Fruit fly (Drosophila melanogaster) whole organism, prepupa: ENCODE results near the gene CG14440.

Source experiments
- CG10631 ChIP-seq: fragments of 200-800 bp; sonication (Bioruptor generic); optimal IDR thresholded peaks from 2 replicates; lab custom pipeline; 2016; ENCODE audit warnings: missing biosample characterization, missing genetic modification characterization
- CG10669 ChIP-seq: fragments of 200-800 bp; sonication (Bioruptor generic); optimal IDR thresholded peaks from 3 replicates; lab custom pipeline; 2018; ENCODE audit warnings: missing biosample characterization, mild to moderate bottlenecking, missing genetic modification characterization, moderate library complexity
- CG11294 ChIP-seq: fragments of 200-800 bp; sonication (Bioruptor generic); IDR thresholded peaks from 2 replicates; pipeline ENCODE4 v1.3.6; 2022; ENCODE audit warnings: missing biosample characterization, missing genetic modification characterization
- CG11762 ChIP-seq: fragments of 200-800 bp; sonication (Bioruptor generic); optimal IDR thresholded peaks from 3 replicates; lab custom pipeline; 2016; ENCODE audit warnings: missing biosample characterization, missing genetic modification characterization; ENCODE audit not compliant: insufficient read depth
- CG11902 ChIP-seq: fragments of 200-800 bp; sonication (Bioruptor generic); optimal IDR thresholded peaks from 3 replicates; lab custom pipeline; 2016; ENCODE audit warnings: missing biosample characterization, missing genetic modification characterization
- CG15336 ChIP-seq: fragments of 200-800 bp; sonication (Bioruptor generic); IDR thresholded peaks from 2 replicates; pipeline ENCODE4 v1.3.6; 2022; ENCODE audit warnings: missing biosample characterization, missing genetic modification characterization
- CG1621 ChIP-seq: fragments of 200-800 bp; sonication (Bioruptor generic); optimal IDR thresholded peaks from 3 replicates; lab custom pipeline; 2018; ENCODE audit warnings: missing biosample characterization, mild to moderate bottlenecking, missing genetic modification characterization
- CG3032 ChIP-seq: fragments of 200-800 bp; optimal IDR thresholded peaks from 2 replicates; lab custom pipeline; 2019; ENCODE audit warnings: missing biosample characterization, mild to moderate bottlenecking, missing genetic modification characterization, moderate library complexity
- CG31627 ChIP-seq: fragments of 200-800 bp; sonication (Bioruptor generic); optimal IDR thresholded peaks from 3 replicates; lab custom pipeline; 2016; ENCODE audit warnings: missing biosample characterization, missing genetic modification characterization
- CG32006 ChIP-seq: fragments of 200-800 bp; sonication (Bioruptor generic); optimal IDR thresholded peaks from 3 replicates; lab custom pipeline; 2017; ENCODE audit warnings: missing biosample characterization, mild to moderate bottlenecking, missing genetic modification characterization
- CG3919 ChIP-seq: fragments of 200-800 bp; sonication (Bioruptor generic); optimal IDR thresholded peaks from 3 replicates; lab custom pipeline; 2016; ENCODE audit warnings: missing biosample characterization, missing genetic modification characterization
- CG4318 ChIP-seq: fragments of 200-800 bp; sonication (Bioruptor generic); optimal IDR thresholded peaks from 3 replicates; lab custom pipeline; 2017; ENCODE audit warnings: missing biosample characterization, mild to moderate bottlenecking, missing genetic modification characterization
- CG6276 ChIP-seq: fragments of 200-800 bp; sonication (Bioruptor generic); optimal IDR thresholded peaks from 2 replicates; lab custom pipeline; 2017; ENCODE audit warnings: missing biosample characterization, mild to moderate bottlenecking, missing genetic modification characterization
- CG6792 ChIP-seq: fragments of 200-800 bp; sonication (Bioruptor generic); optimal IDR thresholded peaks from 3 replicates; lab custom pipeline; 2016; ENCODE audit warnings: missing biosample characterization, missing genetic modification characterization
- CG6808 ChIP-seq: fragments of 200-800 bp; sonication (Bioruptor generic); optimal IDR thresholded peaks from 3 replicates; lab custom pipeline; 2017; ENCODE audit warnings: missing biosample characterization, missing genetic modification characterization, mild to moderate bottlenecking, moderate library complexity, missing genetic modification reagents
- CG6854 ChIP-seq: fragments of 200-800 bp; sonication (Bioruptor generic); optimal IDR thresholded peaks from 2 replicates; lab custom pipeline; 2017; ENCODE audit warnings: missing biosample characterization, mild to moderate bottlenecking, missing genetic modification characterization
- CG7368 ChIP-seq: fragments of 200-800 bp; sonication (Bioruptor generic); optimal IDR thresholded peaks from 3 replicates; lab custom pipeline; 2016; ENCODE audit warnings: missing biosample characterization, missing genetic modification characterization
- CG8119 ChIP-seq: fragments of 200-800 bp; sonication (Bioruptor generic); IDR thresholded peaks from 3 replicates; pipeline ENCODE4 v1.3.6; 2022; ENCODE audit warnings: missing biosample characterization, missing genetic modification characterization
- CG8319 ChIP-seq: fragments of 200-800 bp; sonication (Bioruptor generic); optimal IDR thresholded peaks from 3 replicates; lab custom pipeline; 2016; ENCODE audit warnings: missing biosample characterization, missing genetic modification characterization
- CG8632 ChIP-seq: fragments of 200-800 bp; sonication (Bioruptor generic); optimal IDR thresholded peaks from 3 replicates; lab custom pipeline; 2016; ENCODE audit warnings: missing biosample characterization, missing genetic modification characterization
- CG9139 ChIP-seq: fragments of 200-800 bp; sonication (Bioruptor generic); optimal IDR thresholded peaks from 3 replicates; lab custom pipeline; 2017; ENCODE audit warnings: missing biosample characterization, mild to moderate bottlenecking, missing genetic modification characterization
- Eip75B ChIP-seq: fragments of 200-800 bp; sonication (Bioruptor generic); optimal IDR thresholded peaks from 3 replicates; lab custom pipeline; 2016; ENCODE audit warnings: missing biosample characterization, missing genetic modification characterization
- Eip78C ChIP-seq: fragments of 200-800 bp; sonication (Bioruptor generic); peaks from one replicate; lab custom pipeline; 2016; ENCODE audit warnings: missing biosample characterization, missing genetic modification characterization
- Ets21C ChIP-seq: fragments of 200-800 bp; sonication (Bioruptor generic); optimal IDR thresholded peaks from 3 replicates; lab custom pipeline; 2016; ENCODE audit warnings: missing biosample characterization, missing genetic modification characterization
- Ets96B ChIP-seq: fragments of 200-800 bp; optimal IDR thresholded peaks from 2 replicates; lab custom pipeline; 2019; ENCODE audit warnings: missing biosample characterization, mild to moderate bottlenecking, missing genetic modification characterization, moderate library complexity
- Gug ChIP-seq: fragments of 200-800 bp; sonication (Bioruptor generic); IDR thresholded peaks from 2 replicates; pipeline ENCODE4 v1.3.6; 2022; ENCODE audit warnings: missing biosample characterization, missing genetic modification characterization
- Hr38 ChIP-seq: sonication (Bioruptor generic); optimal IDR thresholded peaks from 2 replicates; lab custom pipeline; 2016; ENCODE audit warnings: missing biosample characterization, missing genetic modification characterization
- Hr39 ChIP-seq: fragments of 200-800 bp; sonication (Bioruptor generic); optimal IDR thresholded peaks from 2 replicates; lab custom pipeline; 2016; ENCODE audit warnings: missing biosample characterization, missing genetic modification characterization
- Lpt ChIP-seq: fragments of 200-800 bp; sonication (Bioruptor generic); optimal IDR thresholded peaks from 3 replicates; lab custom pipeline; 2016; ENCODE audit warnings: missing biosample characterization, missing genetic modification characterization
- Sox102F ChIP-seq: fragments of 200-800 bp; sonication (Bioruptor generic); optimal IDR thresholded peaks from 2 replicates; lab custom pipeline; 2016; ENCODE audit warnings: missing biosample characterization, mild to moderate bottlenecking, missing genetic modification characterization
- Sox14 ChIP-seq: fragments of 200-800 bp; sonication (Bioruptor generic); optimal IDR thresholded peaks from 3 replicates; lab custom pipeline; 2016; ENCODE audit warnings: missing biosample characterization, missing genetic modification characterization
- Sox15 ChIP-seq: fragments of 200-800 bp; sonication (Bioruptor generic); optimal IDR thresholded peaks from 3 replicates; lab custom pipeline; 2016; ENCODE audit warnings: missing biosample characterization, missing genetic modification characterization
- acj6 ChIP-seq: fragments of 200-800 bp; sonication (Bioruptor generic); optimal IDR thresholded peaks from 3 replicates; lab custom pipeline; 2016; ENCODE audit warnings: missing biosample characterization, missing genetic modification characterization
- cyc ChIP-seq: fragments of 200-800 bp; sonication (Bioruptor generic); optimal IDR thresholded peaks from 3 replicates; lab custom pipeline; 2016; ENCODE audit warnings: missing biosample characterization, missing genetic modification characterization
- dsx ChIP-seq: fragments of 200-800 bp; optimal IDR thresholded peaks from 3 replicates; lab custom pipeline; 2019; ENCODE audit warnings: missing biosample characterization, mild to moderate bottlenecking, missing genetic modification characterization, moderate library complexity; ENCODE audit not compliant: poor library complexity, severe bottlenecking
- eg ChIP-seq: fragments of 200-800 bp; sonication (Bioruptor generic); IDR thresholded peaks from 3 replicates; pipeline ENCODE4 v1.3.6; 2022; ENCODE audit warnings: missing biosample characterization, missing genetic modification characterization
- esn ChIP-seq: fragments of 200-800 bp; sonication (Bioruptor generic); optimal IDR thresholded peaks from 2 replicates; lab custom pipeline; 2016; ENCODE audit warnings: missing biosample characterization, mild to moderate bottlenecking, missing genetic modification characterization, moderate library complexity
- fd59A ChIP-seq: fragments of 200-800 bp; sonication (Bioruptor generic); optimal IDR thresholded peaks from 2 replicates; lab custom pipeline; 2017; ENCODE audit warnings: missing biosample characterization, mild to moderate bottlenecking, missing genetic modification characterization, missing genetic modification reagents
- fd85E ChIP-seq: fragments of 200-800 bp; sonication (Bioruptor generic); optimal IDR thresholded peaks from 3 replicates; lab custom pipeline; 2016; ENCODE audit warnings: missing biosample characterization, missing genetic modification characterization
- fkh ChIP-seq: fragments of 200-800 bp; sonication (Bioruptor generic); optimal IDR thresholded peaks from 3 replicates; lab custom pipeline; 2017; ENCODE audit warnings: missing biosample characterization, mild to moderate bottlenecking, missing genetic modification characterization, moderate library complexity
- lz ChIP-seq: fragments of 200-800 bp; sonication (Bioruptor generic); optimal IDR thresholded peaks from 3 replicates; lab custom pipeline; 2016; ENCODE audit warnings: missing biosample characterization, missing genetic modification characterization
- pdm3 ChIP-seq: fragments of 200-800 bp; sonication (Bioruptor generic); optimal IDR thresholded peaks from 3 replicates; lab custom pipeline; 2016; ENCODE audit warnings: missing biosample characterization, missing genetic modification characterization
- salr ChIP-seq, 2 experiments: fragments of 200-800 bp; sonication (Bioruptor generic); optimal IDR thresholded peaks; 3 replicates each; lab custom pipeline; 2016 to 2018; ENCODE audit warnings: missing biosample characterization in 2 of 2, missing genetic modification characterization in 2 of 2, mild to moderate bottlenecking in 1 of 2
- spab ChIP-seq: fragments of 200-800 bp; sonication (Bioruptor generic); optimal IDR thresholded peaks from 2 replicates; lab custom pipeline; 2017; ENCODE audit warnings: missing biosample characterization, mild to moderate bottlenecking, missing genetic modification characterization, missing genetic modification reagents
- ss ChIP-seq, 2 experiments: fragments of 200-800 bp; sonication (Bioruptor generic); optimal IDR thresholded peaks; 2 replicates in 1 of 2; 3 replicates in 1 of 2; lab custom pipeline; 2017 to 2018; ENCODE audit warnings: mild to moderate bottlenecking in 2 of 2, missing biosample characterization in 2 of 2, missing genetic modification characterization in 2 of 2, moderate library complexity in 1 of 2
- topi ChIP-seq: fragments of 200-800 bp; sonication (Bioruptor generic); optimal IDR thresholded peaks from 3 replicates; lab custom pipeline; 2016; ENCODE audit warnings: missing biosample characterization, missing genetic modification characterization
- vri ChIP-seq: fragments of 200-800 bp; sonication (Bioruptor generic); optimal IDR thresholded peaks from 3 replicates; lab custom pipeline; 2016; ENCODE audit warnings: missing biosample characterization, mild to moderate bottlenecking, missing genetic modification characterization

Gene CG14440

DNA sequence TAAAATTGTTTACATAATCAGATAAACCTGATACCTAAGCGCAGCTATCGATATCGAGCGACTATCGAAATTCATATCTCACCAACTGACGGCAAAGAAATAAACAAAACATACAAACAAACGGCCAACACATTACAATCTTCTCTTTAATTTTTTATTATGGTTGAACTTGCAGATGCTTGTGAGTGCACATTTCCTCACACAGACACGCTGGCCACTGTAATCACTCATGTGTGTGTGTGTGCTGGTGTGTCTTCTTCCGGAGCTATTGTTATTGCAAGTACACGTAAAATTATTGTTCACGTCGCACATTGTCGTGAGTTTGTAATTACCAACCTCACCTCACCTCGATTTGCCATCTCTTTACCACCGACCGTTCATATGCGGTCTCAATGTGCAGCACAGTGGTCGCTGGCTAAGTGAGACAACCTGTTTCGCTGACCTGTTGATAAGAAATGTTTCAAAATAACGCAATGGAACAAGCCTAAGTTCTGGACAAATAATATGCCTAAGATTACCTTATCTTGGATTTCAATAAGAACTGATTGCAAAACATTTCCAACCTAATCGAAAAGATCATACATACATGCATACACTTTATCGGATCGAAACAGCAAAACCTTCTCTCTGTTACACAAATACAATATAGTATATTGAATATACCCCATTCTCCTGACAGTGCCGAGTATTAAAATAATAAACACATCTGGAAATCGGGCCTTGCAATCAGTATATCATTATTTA lies 6.9 kb upstream of the CG14440 start (continued):
- TF ChIP-seq CG31627 (GFP tag; lab: Kevin White, UChicago) (no peak), eg (GFP tag; lab: Robert Waterston, UW) (0 out of 3 replicates have a peak, but pooled peaks have one; percentile 16), CG8319 (GFP tag; lab: Kevin White, UChicago) (no peak), topi (GFP tag; lab: Kevin White, UChicago) (peak; percentile 32), ss (GFP tag; optimal IDR thresholded peaks at IDR 0.05; lab: Kevin White, UChicago) (peak in 1 of 2 experiments; percentile 48), salr (GFP tag; optimal IDR thresholded peaks at IDR 0.05; lab: Kevin White, UChicago) (peak; percentile 5 to 32), vri (no peak), cyc (GFP tag; lab: Kevin White, UChicago) (no peak), Sox102F (GFP tag; lab: Kevin White, UChicago) (no peak), CG1621 (tag; lab: Kevin White, UChicago) (peak; percentile 19), fd59A (GFP tag; lab: Kevin White, UChicago) (peak; percentile 7), CG3032 (tag; lab: Kevin White, UChicago) (peak; percentile 26), Ets21C (GFP tag; lab: Kevin White, UChicago) (peak; percentile 24), Gug (GFP tag; lab: Robert Waterston, UW) (no peak), fkh (GFP tag; lab: Kevin White, UChicago) (no peak), CG6808 (GFP tag; lab: Kevin White, UChicago) (peak; percentile 46), Sox14 (GFP tag; lab: Kevin White, UChicago) (peak; percentile 46), CG32006 (peak; percentile 54), CG6854 (GFP tag; lab: Kevin White, UChicago) (no peak), Hr39 (GFP tag; lab: Kevin White, UChicago) (no peak), dsx (GFP tag; lab: Kevin White, UChicago) (peak; percentile 26), CG8119 (no peak), CG3919 (GFP tag; lab: Kevin White, UChicago) (peak; percentile 0), CG4318 (GFP tag; lab: Kevin White, UChicago) (peak; percentile 34), pdm3 (GFP tag; lab: Kevin White, UChicago) (peak; percentile 20), Eip75B (GFP tag; lab: Kevin White, UChicago) (peak; percentile 49), CG10631 (peak; percentile 43), CG6792 (no peak), CG7368 (GFP tag; lab: Kevin White, UChicago) (no peak), spab (GFP tag; lab: Kevin White, UChicago) (peak; percentile 28)
- TF ChIP-seq, all 60 proteins: peak for 33

DNA sequence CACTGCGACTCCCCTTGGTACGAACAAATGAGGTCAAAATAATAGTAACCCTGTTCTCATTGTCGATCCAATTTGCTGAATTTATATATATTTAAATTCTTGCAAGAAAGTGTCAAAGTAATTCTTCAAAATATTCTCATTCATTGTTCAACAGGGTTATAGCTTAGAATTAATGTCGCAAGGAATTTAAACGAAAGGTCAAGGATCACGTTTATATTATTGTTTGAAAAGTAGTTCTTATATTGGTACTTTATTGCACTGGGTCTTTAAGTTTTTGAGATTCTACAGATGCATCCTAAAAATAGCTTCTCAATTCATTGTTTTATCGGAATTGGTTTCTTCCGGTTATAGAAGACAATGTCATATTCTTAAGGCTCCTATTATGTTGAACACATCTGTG lies 5.6 kb upstream of the CG14440 start:
- TF ChIP-seq CG11762 (no peak), dsx (GFP tag; lab: Kevin White, UChicago) (no peak), esn (GFP tag; lab: Kevin White, UChicago) (peak; percentile 13), vri (no peak), CG6854 (GFP tag; lab: Kevin White, UChicago) (no peak), CG6276 (no peak), fd85E (GFP tag; lab: Kevin White, UChicago) (no peak), fd59A (GFP tag; lab: Kevin White, UChicago) (peak; percentile 47), CG11902 (no peak), acj6 (GFP tag; lab: Kevin White, UChicago) (peak; percentile 30), Sox15 (GFP tag; lab: Kevin White, UChicago) (no peak), CG31627 (GFP tag; lab: Kevin White, UChicago) (no peak), salr (GFP tag; optimal IDR thresholded peaks at IDR 0.05; lab: Kevin White, UChicago) (peak in 1 of 2 experiments; percentile 34), lz (no peak), Ets96B (tag; lab: Kevin White, UChicago) (peak; percentile 37), Hr38 (no peak), Lpt (GFP tag; lab: Kevin White, UChicago) (no peak), CG9139 (GFP tag; lab: Kevin White, UChicago) (no peak), pdm3 (GFP tag; lab: Kevin White, UChicago) (peak; percentile 20), CG8632 (GFP tag; lab: Kevin White, UChicago) (no peak), CG4318 (GFP tag; lab: Kevin White, UChicago) (peak; percentile 13), Eip78C (GFP tag; lab: Kevin White, UChicago) (peak; percentile 70), CG15336 (no peak), CG32006 (peak; percentile 57), spab (GFP tag; lab: Kevin White, UChicago) (peak; percentile 37), CG11294 (no peak), CG10669 (GFP tag; lab: Kevin White, UChicago) (peak; percentile 29), fkh (GFP tag; lab: Kevin White, UChicago) (no peak)
